Fruit fly (Drosophila melanogaster) whole organism, prepupa: ENCODE data around the gene Ucp4A.

Source experiments
- CG10669 ChIP-seq: fragments of 200-800 bp; sonication (Bioruptor generic); optimal IDR thresholded peaks from 3 replicates; lab custom pipeline; 2018; ENCODE audit warnings: missing biosample characterization, mild to moderate bottlenecking, missing genetic modification characterization, moderate library complexity
- CG11902 ChIP-seq: fragments of 200-800 bp; sonication (Bioruptor generic); optimal IDR thresholded peaks from 3 replicates; lab custom pipeline; 2016; ENCODE audit warnings: missing biosample characterization, missing genetic modification characterization
- CG3919 ChIP-seq: fragments of 200-800 bp; sonication (Bioruptor generic); optimal IDR thresholded peaks from 3 replicates; lab custom pipeline; 2016; ENCODE audit warnings: missing biosample characterization, missing genetic modification characterization
- CG6808 ChIP-seq: fragments of 200-800 bp; sonication (Bioruptor generic); optimal IDR thresholded peaks from 3 replicates; lab custom pipeline; 2017; ENCODE audit warnings: missing biosample characterization, missing genetic modification characterization, mild to moderate bottlenecking, moderate library complexity, missing genetic modification reagents
- Eip78C ChIP-seq: fragments of 200-800 bp; sonication (Bioruptor generic); peaks from one replicate; lab custom pipeline; 2016; ENCODE audit warnings: missing biosample characterization, missing genetic modification characterization
- Eip93F ChIP-seq: fragments of 200-800 bp; sonication (Bioruptor generic); optimal IDR thresholded peaks from 2 replicates; lab custom pipeline; 2016; ENCODE audit warnings: missing biosample characterization, mild to moderate bottlenecking, missing genetic modification characterization
- Sox15 ChIP-seq: fragments of 200-800 bp; sonication (Bioruptor generic); optimal IDR thresholded peaks from 3 replicates; lab custom pipeline; 2016; ENCODE audit warnings: missing biosample characterization, missing genetic modification characterization
- achi ChIP-seq: fragments of 200-800 bp; sonication (Bioruptor generic); optimal IDR thresholded peaks from 3 replicates; lab custom pipeline; 2016; ENCODE audit warnings: missing biosample characterization, missing genetic modification characterization
- dsx ChIP-seq: fragments of 200-800 bp; optimal IDR thresholded peaks from 3 replicates; lab custom pipeline; 2019; ENCODE audit warnings: missing biosample characterization, mild to moderate bottlenecking, missing genetic modification characterization, moderate library complexity; ENCODE audit not compliant: poor library complexity, severe bottlenecking
- fd85E ChIP-seq: fragments of 200-800 bp; sonication (Bioruptor generic); optimal IDR thresholded peaks from 3 replicates; lab custom pipeline; 2016; ENCODE audit warnings: missing biosample characterization, missing genetic modification characterization
- pdm3 ChIP-seq: fragments of 200-800 bp; sonication (Bioruptor generic); optimal IDR thresholded peaks from 3 replicates; lab custom pipeline; 2016; ENCODE audit warnings: missing biosample characterization, missing genetic modification characterization
- svp ChIP-seq: fragments of 200-800 bp; sonication (Bioruptor generic); peaks from one replicate; lab custom pipeline; 2016; ENCODE audit warnings: missing biosample characterization, missing genetic modification characterization

- TF ChIP-seq fd85E (peak; percentile 53), Sox15 (GFP tag; lab: Kevin White, UChicago) (peak; percentile 85), Eip93F (GFP tag; lab: Kevin White, UChicago) (peak; percentile 92), pdm3 (peak; percentile 96), dsx (GFP tag; lab: Kevin White, UChicago) (peak; percentile 75), svp (peak; percentile 97), achi (peak; percentile 89), CG10669 (peak; percentile 77), Eip78C (peak; percentile 97), CG11902 (GFP tag; lab: Kevin White, UChicago) (peak; percentile 83), CG6808 (peak; percentile 72), CG3919 (GFP tag; lab: Kevin White, UChicago) (peak; percentile 85)
Observed at dm6 chrX:17880269-17880889, 35.6 kb downstream of the Ucp4A start.
